Worm (Caenorhabditis elegans) whole organism, L1 larva: ENCODE measurements around the gene C06A1.6.

Source experiments
- C04F5.9 ChIP-seq: sonication (generic microtip); optimal IDR thresholded peaks from 2 replicates; lab custom pipeline; 2016; ENCODE audit warnings: missing genetic modification characterization, missing compliant biosample characterization
- aha-1 ChIP-seq: fragments of 150-350 bp; optimal IDR thresholded peaks from 2 replicates; lab custom pipeline; 2014; ENCODE audit warnings: missing biosample characterization, missing genetic modification characterization
- alr-1 ChIP-seq: fragments of 200-800 bp; sonication (Bioruptor generic); optimal IDR thresholded peaks from 2 replicates; lab custom pipeline; 2018; ENCODE audit warnings: borderline replicate concordance, mild to moderate bottlenecking, missing genetic modification characterization, missing compliant biosample characterization
- ama-1 ChIP-seq: fragments of 150-350 bp; optimal IDR thresholded peaks from 2 replicates; lab custom pipeline; 2014
- blmp-1 ChIP-seq: fragments of 150-350 bp; optimal IDR thresholded peaks from 2 replicates; lab custom pipeline; 2014; ENCODE audit warnings: missing biosample characterization, missing genetic modification characterization
- ceh-8 ChIP-seq: fragments of 200-800 bp; sonication (Bioruptor generic); optimal IDR thresholded peaks from 2 replicates; lab custom pipeline; 2018; ENCODE audit warnings: mild to moderate bottlenecking, missing genetic modification characterization, moderate library complexity, missing compliant biosample characterization
- ceh-82 ChIP-seq, 3 experiments: fragments of 150-350 bp in 1 of 3; sonication (generic microtip) in 2 of 3; optimal IDR thresholded peaks; 2 replicates each; lab custom pipeline; 2014 to 2017; ENCODE audit warnings: missing biosample characterization in 3 of 3, missing genetic modification characterization in 3 of 3
- ceh-88 ChIP-seq: fragments of 200-800 bp; sonication (Bioruptor generic); IDR thresholded peaks from 2 replicates; pipeline ENCODE4 v1.3.6; 2022; ENCODE audit warnings: missing genetic modification characterization, missing compliant biosample characterization
- ceh-90 ChIP-seq: sonication (generic microtip); optimal IDR thresholded peaks from 2 replicates; lab custom pipeline; 2016; ENCODE audit warnings: missing genetic modification characterization, missing compliant biosample characterization
- dpl-1 ChIP-seq, 3 experiments: fragments of 150-350 bp in 2 of 3; sonication (generic microtip) in 1 of 3; optimal IDR thresholded peaks; 2 replicates each; lab custom pipeline; 2014 to 2017; ENCODE audit warnings: missing biosample characterization in 3 of 3, missing genetic modification characterization in 3 of 3, missing genetic modification reagents in 3 of 3
- egl-13 ChIP-seq: sonication (generic microtip); optimal IDR thresholded peaks from 2 replicates; lab custom pipeline; 2016; ENCODE audit warnings: missing genotype, missing genetic modification reagents, missing genetic modification characterization, missing compliant biosample characterization
- egl-27 ChIP-seq, 2 experiments: fragments of 150-350 bp in 1 of 2; sonication (generic microtip); optimal IDR thresholded peaks; 3 replicates each; lab custom pipeline; 2017 to 2018; ENCODE audit warnings: missing biosample characterization in 2 of 2, missing genetic modification characterization in 2 of 2, missing genetic modification reagents in 2 of 2
- elt-2 ChIP-seq: sonication (generic microtip); optimal IDR thresholded peaks from 2 replicates; lab custom pipeline; 2016; ENCODE audit warnings: missing genetic modification characterization, mild to moderate bottlenecking, inconsistent platforms, missing compliant biosample characterization, missing genetic modification reagents
- fkh-10 ChIP-seq: sonication (generic microtip); optimal IDR thresholded peaks from 2 replicates; lab custom pipeline; 2017; ENCODE audit warnings: missing biosample characterization, missing genetic modification reagents, missing genetic modification characterization
- fkh-8 ChIP-seq: sonication (generic microtip); optimal IDR thresholded peaks from 2 replicates; lab custom pipeline; 2016; ENCODE audit warnings: mild to moderate bottlenecking, missing genetic modification characterization, missing compliant biosample characterization
- fos-1 ChIP-seq: fragments of 150-350 bp; optimal IDR thresholded peaks from 2 replicates; lab custom pipeline; 2014; ENCODE audit warnings: missing biosample characterization, missing genetic modification characterization
- hlh-17 ChIP-seq: fragments of 200-800 bp; sonication (Bioruptor generic); optimal IDR thresholded peaks from 2 replicates; lab custom pipeline; 2018; ENCODE audit warnings: missing genetic modification characterization, mild to moderate bottlenecking, missing compliant biosample characterization, moderate library complexity, borderline replicate concordance
- hpl-2 ChIP-seq: fragments of 150-350 bp; optimal IDR thresholded peaks from 2 replicates; lab custom pipeline; 2014; ENCODE audit warnings: missing biosample characterization, missing genetic modification reagents, missing genetic modification characterization
- isw-1 ChIP-seq: fragments of 200-800 bp; sonication (Bioruptor generic); IDR thresholded peaks from 2 replicates; pipeline ENCODE4 v1.3.6; 2022; ENCODE audit warnings: missing genetic modification characterization, missing compliant biosample characterization
- jun-1 ChIP-seq: fragments of 150-350 bp; optimal IDR thresholded peaks from 2 replicates; lab custom pipeline; 2014; ENCODE audit warnings: missing biosample characterization, missing genetic modification reagents, missing genetic modification characterization
- lin-13 ChIP-seq: fragments of 150-350 bp; optimal IDR thresholded peaks from 2 replicates; lab custom pipeline; 2014; ENCODE audit warnings: missing biosample characterization, missing genetic modification reagents, missing genetic modification characterization
- lin-14 ChIP-seq: fragments of 200-800 bp; sonication (Bioruptor generic); optimal IDR thresholded peaks from 2 replicates; lab custom pipeline; 2018; ENCODE audit warnings: mild to moderate bottlenecking, missing genetic modification characterization, moderate library complexity, missing compliant biosample characterization
- lir-3 ChIP-seq: sonication (generic microtip); optimal IDR thresholded peaks from 2 replicates; lab custom pipeline; 2016; ENCODE audit warnings: mild to moderate bottlenecking, missing genetic modification characterization, moderate library complexity, missing compliant biosample characterization; ENCODE audit not compliant: poor library complexity
- lsy-2 ChIP-seq, 2 experiments: fragments of 150-350 bp; optimal IDR thresholded peaks; 2 replicates each; lab custom pipeline; 2014; ENCODE audit warnings: missing biosample characterization in 2 of 2, missing genetic modification characterization in 2 of 2
- mdl-1 ChIP-seq, 2 experiments: fragments of 150-350 bp; optimal IDR thresholded peaks; 2 replicates each; lab custom pipeline; 2014 to 2017; ENCODE audit warnings: missing biosample characterization in 2 of 2, missing genetic modification characterization in 2 of 2, inconsistent platforms in 1 of 2
- mef-2 ChIP-seq: fragments of 150-350 bp; optimal IDR thresholded peaks from 2 replicates; lab custom pipeline; 2014; ENCODE audit warnings: missing biosample characterization, missing genetic modification characterization
- mep-1 ChIP-seq: fragments of 150-350 bp; optimal IDR thresholded peaks from 2 replicates; lab custom pipeline; 2014; ENCODE audit warnings: missing biosample characterization, missing genetic modification characterization
- nhr-11 ChIP-seq: fragments of 150-350 bp; optimal IDR thresholded peaks from 2 replicates; lab custom pipeline; 2014; ENCODE audit warnings: missing biosample characterization, missing genetic modification characterization
- nhr-20 ChIP-seq: sonication (generic microtip); optimal IDR thresholded peaks from 2 replicates; lab custom pipeline; 2016; ENCODE audit warnings: mild to moderate bottlenecking, missing genetic modification characterization, missing compliant biosample characterization
- nhr-237 ChIP-seq: fragments of 150-350 bp; optimal IDR thresholded peaks from 2 replicates; lab custom pipeline; 2014; ENCODE audit warnings: missing biosample characterization, missing genetic modification characterization
- nhr-28 ChIP-seq: fragments of 150-350 bp; optimal IDR thresholded peaks from 2 replicates; lab custom pipeline; 2014; ENCODE audit warnings: missing biosample characterization, missing genetic modification characterization
- nhr-47 ChIP-seq: sonication (generic microtip); optimal IDR thresholded peaks from 2 replicates; lab custom pipeline; 2016; ENCODE audit warnings: mild to moderate bottlenecking, missing genetic modification characterization, moderate library complexity, missing compliant biosample characterization
- nhr-71 ChIP-seq: sonication (generic microtip); optimal IDR thresholded peaks from 2 replicates; lab custom pipeline; 2016; ENCODE audit warnings: mild to moderate bottlenecking, missing genetic modification characterization, moderate library complexity, missing compliant biosample characterization
- nhr-76 ChIP-seq: sonication (generic microtip); optimal IDR thresholded peaks from 2 replicates; lab custom pipeline; 2017; ENCODE audit warnings: missing biosample characterization, missing genetic modification characterization
- nhr-77 ChIP-seq: fragments of 150-350 bp; optimal IDR thresholded peaks from 2 replicates; lab custom pipeline; 2014; ENCODE audit warnings: missing biosample characterization, missing genetic modification characterization
- nhr-85 ChIP-seq: sonication (generic microtip); peaks from one replicate; lab custom pipeline; 2016; ENCODE audit warnings: missing genetic modification characterization, inconsistent platforms, missing compliant biosample characterization
- skn-1 ChIP-seq: fragments of 150-350 bp; optimal IDR thresholded peaks from 2 replicates; lab custom pipeline; 2014; ENCODE audit warnings: missing biosample characterization, missing genetic modification characterization
- snpc-4 ChIP-seq: fragments of 150-350 bp; optimal IDR thresholded peaks from 2 replicates; lab custom pipeline; 2014; ENCODE audit warnings: missing biosample characterization, missing genetic modification characterization
- snu-23 ChIP-seq: sonication (generic microtip); optimal IDR thresholded peaks from 2 replicates; lab custom pipeline; 2016; ENCODE audit warnings: missing genetic modification characterization, missing compliant biosample characterization
- sup-37 ChIP-seq: fragments of 200-800 bp; sonication (Bioruptor generic); optimal IDR thresholded peaks from 2 replicates; lab custom pipeline; 2018; ENCODE audit warnings: mild to moderate bottlenecking, missing genetic modification characterization, missing compliant biosample characterization
- swsn-7 ChIP-seq: sonication (generic microtip); optimal IDR thresholded peaks from 2 replicates; lab custom pipeline; 2016; ENCODE audit warnings: missing genetic modification characterization, missing compliant biosample characterization
- tbx-2 ChIP-seq: sonication (generic microtip); optimal IDR thresholded peaks from 2 replicates; lab custom pipeline; 2016; ENCODE audit warnings: missing genetic modification characterization, missing compliant biosample characterization
- tlp-1 ChIP-seq: fragments of 150-350 bp; optimal IDR thresholded peaks from 2 replicates; lab custom pipeline; 2014; ENCODE audit warnings: missing biosample characterization, missing genetic modification characterization
- unc-130 ChIP-seq: fragments of 150-350 bp; optimal IDR thresholded peaks from 2 replicates; lab custom pipeline; 2017; ENCODE audit warnings: missing biosample characterization, missing genetic modification characterization, inconsistent platforms
- unc-86 ChIP-seq: sonication (generic microtip); optimal IDR thresholded peaks from 2 replicates; lab custom pipeline; 2016; ENCODE audit warnings: missing genetic modification characterization, missing compliant biosample characterization
- unc-98 ChIP-seq: fragments of 200-800 bp; sonication (Bioruptor generic); IDR thresholded peaks from 2 replicates; pipeline ENCODE4 v1.3.6; 2022; ENCODE audit warnings: missing genetic modification characterization, missing compliant biosample characterization
- vab-15 ChIP-seq: sonication (generic microtip); optimal IDR thresholded peaks from 2 replicates; lab custom pipeline; 2017; ENCODE audit warnings: missing genotype, mild to moderate bottlenecking, missing genetic modification characterization, missing compliant biosample characterization
- xbp-1 ChIP-seq: sonication (generic microtip); optimal IDR thresholded peaks from 2 replicates; lab custom pipeline; 2016; ENCODE audit warnings: missing genetic modification characterization, missing compliant biosample characterization
- zip-4 ChIP-seq: fragments of 200-800 bp; sonication (Bioruptor generic); optimal IDR thresholded peaks from 2 replicates; lab custom pipeline; 2018; ENCODE audit warnings: mild to moderate bottlenecking, missing genetic modification characterization, moderate library complexity, missing compliant biosample characterization

C06A1.6 gene

DNA sequence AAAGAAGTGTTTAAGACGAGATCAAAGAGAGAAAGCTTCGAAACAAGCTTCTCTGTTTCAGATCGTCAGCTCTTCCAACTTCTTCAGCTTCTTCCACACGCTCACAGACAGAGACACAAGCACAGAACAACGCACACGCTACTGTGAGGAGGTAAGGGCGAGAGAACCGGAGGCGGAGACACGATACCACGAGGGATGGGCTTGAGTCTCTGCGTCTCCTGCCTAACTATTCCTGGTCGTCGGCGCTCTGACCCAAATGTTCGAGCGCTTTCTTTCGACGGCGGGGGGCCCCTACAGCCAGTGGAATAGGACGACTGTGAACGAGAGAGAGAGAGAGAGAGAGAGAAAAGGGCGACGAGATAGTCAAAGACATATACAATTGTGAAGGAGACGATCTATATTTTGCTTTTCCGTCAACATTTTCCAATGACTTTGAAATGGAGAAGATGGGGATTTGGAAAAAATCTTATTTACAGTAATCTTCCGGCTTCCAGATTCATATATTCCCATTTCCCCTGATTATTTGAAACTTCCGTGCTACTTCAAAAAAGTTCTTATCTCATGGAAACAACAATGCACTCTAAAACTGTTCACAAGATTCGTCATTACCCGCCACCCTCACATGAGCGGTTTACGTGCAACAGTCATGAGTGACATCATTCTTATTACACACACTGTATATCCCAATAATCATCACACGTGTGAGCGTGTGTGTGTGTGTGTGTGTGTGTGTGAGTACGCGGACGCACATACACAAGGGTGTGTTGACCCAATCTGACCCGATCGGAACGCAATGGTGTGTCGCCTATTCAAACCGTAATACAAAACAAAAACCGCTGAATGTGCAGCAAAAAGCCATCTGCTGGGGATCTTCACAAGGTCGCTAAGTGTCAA is 15.5 kb downstream of the C06A1.6 start (continued):
- TF ChIP-seq aha-1 (tag; lab: Kevin White, UChicago): no peak
- peak; percentile 92 for TF ChIP-seq nhr-85
- TF ChIP-seq ceh-88 (GFP tag; lab: Robert Waterston, UW): peak; percentile 64
- TF ChIP-seq sup-37: peak; percentile 5
- peak; percentile 47 for TF ChIP-seq elt-2 (tag; lab: Kevin White, UChicago)
- peak; percentile 95 for TF ChIP-seq fkh-8
- peak; percentile 85 to 95 for TF ChIP-seq mdl-1 (tag; optimal IDR thresholded peaks at IDR 0.05; lab: Kevin White, UChicago)
- peak; percentile 59 for TF ChIP-seq snpc-4 (tag; lab: Kevin White, UChicago)
- peak; percentile 34 for TF ChIP-seq lir-3 (tag; lab: Kevin White, UChicago)
- peak in 1 of 2 experiments; percentile 56 for TF ChIP-seq egl-27 (tag; optimal IDR thresholded peaks at IDR 0.05; lab: Kevin White, UChicago)
- TF ChIP-seq isw-1 (GFP tag; lab: Robert Waterston, UW): peak; percentile 59
- TF ChIP-seq nhr-47 (tag; lab: Kevin White, UChicago): peak; percentile 89
- TF ChIP-seq fos-1 (tag; lab: Kevin White, UChicago): peak; percentile 50
- TF ChIP-seq ama-1 (lab: Kevin White, UChicago): peak; percentile 97
- TF ChIP-seq hlh-17 (GFP tag; lab: Kevin White, UChicago): no peak
- TF ChIP-seq nhr-28 (tag; lab: Kevin White, UChicago): no peak
- peak; percentile 82 for TF ChIP-seq nhr-20 (tag; lab: Kevin White, UChicago)
- TF ChIP-seq unc-130 (tag; lab: Kevin White, UChicago): peak; percentile 22
- TF ChIP-seq nhr-237 (tag; lab: Kevin White, UChicago): peak; percentile 48
- peak; percentile 96 for TF ChIP-seq lin-14 (GFP tag; lab: Kevin White, UChicago)
- TF ChIP-seq blmp-1: peak; percentile 46
- peak; percentile 89 for TF ChIP-seq fkh-10 (GFP tag; lab: Kevin White, UChicago)
- TF ChIP-seq swsn-7: peak; percentile 90
- peak; percentile 96 for TF ChIP-seq nhr-71
- TF ChIP-seq jun-1 (tag; lab: Kevin White, UChicago): peak; percentile 89
- peak; percentile 81 to 90 for TF ChIP-seq lsy-2 (tag; optimal IDR thresholded peaks at IDR 0.05; lab: Kevin White, UChicago)
- peak; percentile 15 for TF ChIP-seq ceh-8
- peak; percentile 91 for TF ChIP-seq skn-1 (tag; lab: Kevin White, UChicago)
- TF ChIP-seq nhr-11 (tag; lab: Kevin White, UChicago): peak; percentile 80
- TF ChIP-seq vab-15 (tag; lab: Kevin White, UChicago): no peak
- TF ChIP-seq xbp-1 (tag; lab: Kevin White, UChicago): peak; percentile 78
- peak; percentile 85 to 95 (median 94) for TF ChIP-seq ceh-82 (tag; optimal IDR thresholded peaks at IDR 0.05; lab: Kevin White, UChicago)
- no peak for TF ChIP-seq unc-98 (GFP tag; lab: Robert Waterston, UW)
- TF ChIP-seq zip-4 (GFP tag; lab: Kevin White, UChicago): no peak
- TF ChIP-seq unc-86 (tag; lab: Kevin White, UChicago): peak; percentile 90
- TF ChIP-seq tlp-1 (tag; lab: Kevin White, UChicago): no peak
- TF ChIP-seq mep-1 (tag; lab: Kevin White, UChicago): peak; percentile 48
- peak; percentile 44 to 59 (median 45) for TF ChIP-seq dpl-1 (GFP tag; optimal IDR thresholded peaks at IDR 0.05; lab: Kevin White, UChicago)
- TF ChIP-seq C04F5.9 (tag; lab: Kevin White, UChicago): peak; percentile 19
- peak; percentile 49 for TF ChIP-seq egl-13 (tag; lab: Kevin White, UChicago)
- no peak for TF ChIP-seq nhr-76 (tag; lab: Kevin White, UChicago)
- no peak for TF ChIP-seq hpl-2 (GFP tag; lab: Kevin White, UChicago)
- peak; percentile 83 for TF ChIP-seq tbx-2 (tag; lab: Kevin White, UChicago)
- TF ChIP-seq alr-1: no peak
- TF ChIP-seq lin-13: peak; percentile 94
- peak; percentile 94 for TF ChIP-seq snu-23
- peak; percentile 45 for TF ChIP-seq mef-2 (tag; lab: Kevin White, UChicago)
- TF ChIP-seq nhr-77 (tag; lab: Kevin White, UChicago): peak; percentile 70
- TF ChIP-seq ceh-90 (tag; lab: Kevin White, UChicago): no peak
- TF ChIP-seq, all 84 proteins: peak for 57
